Fruit fly (Drosophila melanogaster): ENCODE measurements around the gene Ude.

The Ude gene

dm6 chr3R:24810844-24811625, 11.6 kb upstream of the Ude start (continued):
- TF ChIP-seq scrt (GFP tag; optimal IDR thresholded peaks at IDR 0.05) = peak; percentile 83
- TF ChIP-seq tll (GFP tag; optimal IDR thresholded peaks at IDR 0.05) = no peak
- peak; percentile 91 for TF ChIP-seq schlank (tag; optimal IDR thresholded peaks at IDR 0.05)
- peak; percentile 79 for TF ChIP-seq ap (GFP tag; IDR thresholded peaks at IDR 0.05)
- no peak for TF ChIP-seq Kr (GFP tag; optimal IDR thresholded peaks at IDR 0.05)
- TF ChIP-seq CG11093 (GFP tag; IDR thresholded peaks at IDR 0.05) = peak; percentile 80
- peak; percentile 76 for TF ChIP-seq Ets97D (GFP tag; optimal IDR thresholded peaks at IDR 0.05)
- no peak for TF ChIP-seq nerfin-2 (GFP tag; IDR thresholded peaks at IDR 0.05; ENCODE audit: partially characterized antibody)
- peak; percentile 89 for TF ChIP-seq oc (tag; optimal IDR thresholded peaks at IDR 0.05)
- peak; percentile 76 for TF ChIP-seq CG8388 (GFP tag; optimal IDR thresholded peaks at IDR 0.05)
- peak; percentile 97 for TF ChIP-seq Ets65A (GFP tag)
- 0 out of 2 replicates have a peak, but pooled peaks have one; percentile 24 for TF ChIP-seq CkIIα-i1 (GFP tag; IDR thresholded peaks at IDR 0.05)
- no peak for TF ChIP-seq CG7271 (tag; optimal IDR thresholded peaks at IDR 0.05)
- peak; percentile 67; the same call in 1 of the 2 replicates for TF ChIP-seq toy (GFP tag; IDR thresholded peaks at IDR 0.05)
- TF ChIP-seq Chrac-16 (GFP tag; optimal IDR thresholded peaks at IDR 0.05) = peak; percentile 78
- peak; percentile 78 for TF ChIP-seq ATbp (GFP tag; optimal IDR thresholded peaks at IDR 0.05)
- TF ChIP-seq lov (optimal IDR thresholded peaks at IDR 0.05) = no peak
- peak; percentile 73; the same call in 2 of the 3 replicates for TF ChIP-seq lov (GFP tag; IDR thresholded peaks at IDR 0.05)
- TF ChIP-seq Mes4 (GFP tag; optimal IDR thresholded peaks at IDR 0.05) = peak; percentile 77
- TF ChIP-seq kni (GFP tag; optimal IDR thresholded peaks at IDR 0.05) = no peak
- TF ChIP-seq gt (GFP tag; IDR thresholded peaks at IDR 0.05) = no peak
- peak; percentile 90 for TF ChIP-seq ranshi (GFP tag; IDR thresholded peaks at IDR 0.05)
- TF ChIP-seq lola (GFP tag; optimal IDR thresholded peaks at IDR 0.05) = peak in 1 of 3 experiments; percentile 38
- TF ChIP-seq hkb (optimal IDR thresholded peaks at IDR 0.05) = no peak
- TF ChIP-seq hkb (GFP tag; IDR thresholded peaks at IDR 0.05) = peak; percentile 92
- peak; percentile 30 for TF ChIP-seq CG15696 (tag; optimal IDR thresholded peaks at IDR 0.05)
- TF ChIP-seq CG9727 (GFP tag; optimal IDR thresholded peaks at IDR 0.05) = peak; percentile 71
- no peak for TF ChIP-seq abd-A (tag; optimal IDR thresholded peaks at IDR 0.05)
- TF ChIP-seq GATAe (GFP tag; conservative IDR thresholded peaks at IDR 0.05) = peak; percentile 41; the same call in 1 of the 2 replicates
- peak; percentile 88 for TF ChIP-seq H2.0 (GFP tag; IDR thresholded peaks at IDR 0.05)
- peak; percentile 84 for TF ChIP-seq CG11247 (GFP tag; IDR thresholded peaks at IDR 0.05)
- peak; percentile 84 for TF ChIP-seq fu2 (GFP tag; optimal IDR thresholded peaks at IDR 0.05)
- TF ChIP-seq D19B (GFP tag; optimal IDR thresholded peaks at IDR 0.05) = peak; percentile 73
- TF ChIP-seq MTF-1 (GFP tag; optimal IDR thresholded peaks at IDR 0.05; ENCODE audit: borderline replicate concordance) = peak; percentile 78
- TF ChIP-seq Atf-2 (GFP tag; optimal IDR thresholded peaks at IDR 0.05) = peak; percentile 63
- peak; percentile 87 for TF ChIP-seq E2f1 (GFP tag; IDR thresholded peaks at IDR 0.05)
- TF ChIP-seq CG15011 (GFP tag; optimal IDR thresholded peaks at IDR 0.05) = peak; percentile 78
- TF ChIP-seq corto (GFP tag; optimal IDR thresholded peaks at IDR 0.05) = peak; percentile 78
- TF ChIP-seq CG8478 (optimal IDR thresholded peaks at IDR 0.05) = no peak
- TF ChIP-seq Ravus (GFP tag; IDR thresholded peaks at IDR 0.05) = peak; percentile 65
- peak; percentile 42 for TF ChIP-seq CG3838 (GFP tag; optimal IDR thresholded peaks at IDR 0.05)
- TF ChIP-seq lilli (GFP tag; optimal IDR thresholded peaks at IDR 0.05) = peak; percentile 92
- peak; percentile 94 for TF ChIP-seq Atf6 (GFP tag; IDR thresholded peaks at IDR 0.05)
- TF ChIP-seq CG6813 (GFP tag; optimal IDR thresholded peaks at IDR 0.05) = peak; percentile 90
- peak; percentile 17 for TF ChIP-seq CG15073 (GFP tag; optimal IDR thresholded peaks at IDR 0.05)
- peak; percentile 71; the same call in 1 of the 2 replicates for TF ChIP-seq sens-2 (GFP tag; IDR thresholded peaks at IDR 0.05)
- TF ChIP-seq Hey (tag; optimal IDR thresholded peaks at IDR 0.05) = peak; percentile 59
- peak; percentile 65; the same call in 1 of the 2 replicates for TF ChIP-seq bowl (GFP tag; IDR thresholded peaks at IDR 0.05)
- peak; percentile 89 for TF ChIP-seq Meics (GFP tag; optimal IDR thresholded peaks at IDR 0.05)

Data from whole organism, embryonic.